Worm (Caenorhabditis elegans) whole organism, young adult: ENCODE results near the gene tbc-3.

Experiments
- B0019.2 ChIP-seq: fragments of 200-800 bp; sonication (Bioruptor generic); conservative IDR thresholded peaks from 2 replicates; pipeline ENCODE4 v1.3.6; 2022; ENCODE audit warnings: missing genetic modification reagents, missing genetic modification characterization, missing compliant biosample characterization
- B0035.1 ChIP-seq: sonication (generic microtip); optimal IDR thresholded peaks from 2 replicates; lab custom pipeline; 2016; ENCODE audit warnings: missing genetic modification characterization, mild to moderate bottlenecking, missing compliant biosample characterization, missing genotype, missing genetic modification reagents
- C17E4.6 ChIP-seq: fragments of 200-800 bp; sonication (Bioruptor generic); IDR thresholded peaks from 2 replicates; pipeline ENCODE4 v1.3.6; 2022; ENCODE audit warnings: missing genetic modification reagents, missing genetic modification characterization, missing compliant biosample characterization
- F22D6.2 ChIP-seq: sonication (generic microtip); optimal IDR thresholded peaks from 2 replicates; lab custom pipeline; 2016; ENCODE audit warnings: mild to moderate bottlenecking, missing genetic modification characterization, missing compliant biosample characterization
- F23B12.7 ChIP-seq: sonication (generic microtip); optimal IDR thresholded peaks from 2 replicates; lab custom pipeline; 2017; ENCODE audit warnings: missing genetic modification characterization, mild to moderate bottlenecking, missing compliant biosample characterization, antibody characterized with exemption, moderate library complexity; ENCODE audit not compliant: insufficient read depth
- F39B2.1 ChIP-seq: fragments of 200-800 bp; sonication (Bioruptor generic); IDR thresholded peaks from 2 replicates; pipeline ENCODE4 v1.3.6; 2022; ENCODE audit warnings: missing genetic modification reagents, missing genetic modification characterization, missing compliant biosample characterization
- F55B11.4 ChIP-seq: sonication (generic microtip); optimal IDR thresholded peaks from 2 replicates; lab custom pipeline; 2016; ENCODE audit warnings: missing compliant biosample characterization, missing genetic modification characterization, borderline replicate concordance; ENCODE audit not compliant: insufficient read depth
- K11D2.4 ChIP-seq: fragments of 200-800 bp; sonication (Bioruptor generic); IDR thresholded peaks from 2 replicates; pipeline ENCODE4 v1.3.6; 2022; ENCODE audit warnings: missing genetic modification reagents, missing genetic modification characterization, missing compliant biosample characterization
- Y79H2A.3 ChIP-seq: fragments of 200-800 bp; sonication (Bioruptor generic); conservative IDR thresholded peaks from 2 replicates; pipeline ENCODE4 v1.3.6; 2022; ENCODE audit warnings: missing genetic modification reagents, missing genetic modification characterization, missing compliant biosample characterization
- Y95B8A.8 ChIP-seq: fragments of 200-800 bp; sonication (Bioruptor generic); IDR thresholded peaks from 2 replicates; pipeline ENCODE4 v1.3.6; 2022; ENCODE audit warnings: missing genetic modification reagents, missing genetic modification characterization, missing compliant biosample characterization
- ZK185.1 ChIP-seq: sonication (generic microtip); optimal IDR thresholded peaks from 2 replicates; lab custom pipeline; 2016; ENCODE audit warnings: mild to moderate bottlenecking, missing genetic modification characterization, missing compliant biosample characterization; ENCODE audit not compliant: poor library complexity, severe bottlenecking
- akir-1 ChIP-seq: fragments of 200-800 bp; sonication (Bioruptor generic); optimal IDR thresholded peaks from 2 replicates; lab custom pipeline; 2018; ENCODE audit warnings: mild to moderate bottlenecking, missing genetic modification characterization, moderate library complexity, missing compliant biosample characterization
- ama-1 ChIP-seq, 3 experiments: fragments of 150-350 bp in 1 of 3; sonication (generic microtip) in 2 of 3; optimal IDR thresholded peaks; 2 replicates each; lab custom pipeline; 2014 to 2018; ENCODE audit warnings: missing biosample characterization in 2 of 3, missing genetic modification characterization in 2 of 3, missing genetic modification reagents in 2 of 3
- atf-7 ChIP-seq: sonication (generic microtip); optimal IDR thresholded peaks from 2 replicates; lab custom pipeline; 2017; ENCODE audit warnings: mild to moderate bottlenecking, missing genetic modification characterization, missing compliant biosample characterization
- bed-2 ChIP-seq: fragments of 200-800 bp; sonication (Bioruptor generic); IDR thresholded peaks from 2 replicates; pipeline ENCODE4 v1.3.6; 2022; ENCODE audit warnings: missing genetic modification reagents, missing genetic modification characterization, missing compliant biosample characterization
- ccch-3 ChIP-seq: fragments of 200-800 bp; sonication (Bioruptor generic); optimal IDR thresholded peaks from 2 replicates; lab custom pipeline; 2018; ENCODE audit warnings: mild to moderate bottlenecking, missing genetic modification characterization, missing compliant biosample characterization
- ceh-40 ChIP-seq: fragments of 200-800 bp; sonication (Bioruptor generic); IDR thresholded peaks from 2 replicates; pipeline ENCODE4 v1.3.6; 2022; ENCODE audit warnings: missing genetic modification characterization, missing compliant biosample characterization
- ceh-58 ChIP-seq: fragments of 200-800 bp; sonication (Bioruptor generic); IDR thresholded peaks from 2 replicates; pipeline ENCODE4 v1.3.6; 2022; ENCODE audit warnings: missing genetic modification characterization, missing compliant biosample characterization
- efl-1 ChIP-seq: fragments of 150-350 bp; optimal IDR thresholded peaks from 2 replicates; lab custom pipeline; 2014; ENCODE audit warnings: missing biosample characterization, missing genetic modification reagents, missing genetic modification characterization
- fkh-3 ChIP-seq: sonication (generic microtip); optimal IDR thresholded peaks from 2 replicates; lab custom pipeline; 2016; ENCODE audit warnings: mild to moderate bottlenecking, missing genetic modification characterization, missing compliant biosample characterization
- hsf-1 ChIP-seq: fragments of 200-800 bp; sonication (Bioruptor generic); IDR thresholded peaks from 2 replicates; pipeline ENCODE4 v1.3.6; 2022; ENCODE audit warnings: missing genetic modification reagents, missing genetic modification characterization, missing compliant biosample characterization
- let-607 ChIP-seq, 2 experiments: fragments of 200-800 bp in 1 of 2; sonication (Bioruptor generic) in 1 of 2; sonication (generic microtip) in 1 of 2; optimal IDR thresholded peaks; 2 replicates each; lab custom pipeline; 2016 to 2018; ENCODE audit warnings: mild to moderate bottlenecking in 2 of 2, missing compliant biosample characterization in 2 of 2, missing genetic modification characterization in 2 of 2, moderate library complexity in 2 of 2, missing genotype in 1 of 2
- lsl-1 ChIP-seq: fragments of 200-800 bp; sonication (Bioruptor generic); optimal IDR thresholded peaks from 2 replicates; lab custom pipeline; 2018; ENCODE audit warnings: mild to moderate bottlenecking, missing genetic modification characterization, moderate library complexity, missing compliant biosample characterization
- madf-3 ChIP-seq: fragments of 200-800 bp; sonication (Bioruptor generic); IDR thresholded peaks from 2 replicates; pipeline ENCODE4 v1.3.6; 2022; ENCODE audit warnings: missing genetic modification reagents, missing genetic modification characterization, missing compliant biosample characterization
- madf-6 ChIP-seq: fragments of 200-800 bp; sonication (Bioruptor generic); IDR thresholded peaks from 2 replicates; pipeline ENCODE4 v1.3.6; 2022; ENCODE audit warnings: missing genetic modification reagents, missing genetic modification characterization, missing compliant biosample characterization
- mes-4 ChIP-seq: sonication (generic microtip); optimal IDR thresholded peaks from 2 replicates; lab custom pipeline; 2016; ENCODE audit warnings: missing genotype, missing genetic modification characterization, missing compliant biosample characterization
- nhr-179 ChIP-seq: sonication (generic microtip); optimal IDR thresholded peaks from 2 replicates; lab custom pipeline; 2016; ENCODE audit warnings: mild to moderate bottlenecking, missing genetic modification characterization, missing compliant biosample characterization
- rcor-1 ChIP-seq: fragments of 200-800 bp; sonication (Bioruptor generic); IDR thresholded peaks from 2 replicates; pipeline ENCODE4 v1.3.6; 2022; ENCODE audit warnings: missing genetic modification reagents, missing genetic modification characterization, missing compliant biosample characterization
- repo-1 ChIP-seq: sonication (generic microtip); optimal IDR thresholded peaks from 2 replicates; lab custom pipeline; 2017; ENCODE audit warnings: mild to moderate bottlenecking, missing genetic modification characterization, missing compliant biosample characterization
- rpc-1 ChIP-seq, 2 experiments: fragments of 150-350 bp in 1 of 2; sonication (generic microtip) in 1 of 2; optimal IDR thresholded peaks; 2 replicates each; lab custom pipeline; 2014 to 2018; ENCODE audit warnings: missing biosample characterization in 1 of 2, missing genetic modification characterization in 1 of 2, missing genetic modification reagents in 1 of 2, missing genotype in 1 of 2
- snpc-1.1 ChIP-seq: sonication (generic microtip); optimal IDR thresholded peaks from 2 replicates; lab custom pipeline; 2017; ENCODE audit warnings: missing genetic modification characterization, mild to moderate bottlenecking, missing compliant biosample characterization, antibody characterized with exemption, moderate library complexity, missing genotype, missing genetic modification reagents; ENCODE audit not compliant: insufficient read depth
- somi-1 ChIP-seq: fragments of 200-800 bp; sonication (Bioruptor generic); optimal IDR thresholded peaks from 2 replicates; lab custom pipeline; 2018; ENCODE audit warnings: mild to moderate bottlenecking, missing genetic modification characterization, missing compliant biosample characterization
- unc-130 ChIP-seq: sonication (generic microtip); optimal IDR thresholded peaks from 2 replicates; lab custom pipeline; 2016; ENCODE audit warnings: missing genetic modification reagents, missing genetic modification characterization, missing compliant biosample characterization
- unc-62 ChIP-seq: fragments of 150-350 bp; optimal IDR thresholded peaks from 2 replicates; lab custom pipeline; 2014; ENCODE audit warnings: missing biosample characterization, missing genetic modification reagents, missing genetic modification characterization
- zfh-2 ChIP-seq: fragments of 200-800 bp; sonication (Bioruptor generic); conservative IDR thresholded peaks from 2 replicates; pipeline ENCODE4 v1.3.6; 2022; ENCODE audit warnings: missing genetic modification reagents, missing genetic modification characterization, missing compliant biosample characterization
- ztf-18 ChIP-seq: sonication (generic microtip); optimal IDR thresholded peaks from 2 replicates; lab custom pipeline; 2016; ENCODE audit warnings: missing genotype, mild to moderate bottlenecking, missing genetic modification characterization, missing compliant biosample characterization
- ztf-22 ChIP-seq: fragments of 200-800 bp; sonication (Bioruptor generic); optimal IDR thresholded peaks from 2 replicates; lab custom pipeline; 2018; ENCODE audit warnings: mild to moderate bottlenecking, missing genetic modification characterization, moderate library complexity, missing compliant biosample characterization
- ztf-26 ChIP-seq: sonication (generic microtip); optimal IDR thresholded peaks from 2 replicates; lab custom pipeline; 2017; ENCODE audit warnings: missing genetic modification characterization, missing compliant biosample characterization

tbc-3 gene

DNA sequence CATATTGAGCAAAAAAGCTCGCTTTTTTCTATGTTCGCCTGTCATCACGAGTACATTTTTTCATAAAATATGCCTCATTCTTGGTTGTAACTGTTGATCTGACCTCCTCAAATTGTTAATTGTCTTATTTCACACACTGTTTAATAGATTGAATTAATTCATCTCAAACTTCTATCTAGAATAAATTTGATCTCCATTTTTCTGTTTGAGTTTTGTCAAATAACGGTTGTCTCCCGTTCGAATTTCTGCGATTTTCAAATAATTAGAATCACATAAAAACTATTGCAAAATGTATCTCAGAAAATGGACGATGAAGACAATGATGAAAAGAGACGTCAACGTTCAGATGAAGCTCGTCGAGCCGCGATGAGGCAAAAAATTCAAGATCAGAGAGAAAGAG is 36.9 kb upstream of the tbc-3 start, which contains the start of gene K07F5.14:
Gene K07F5.14 (plus strand): TSS at position 301 of the 400 bp plus-strand sequence.
- TF ChIP-seq rpc-1 (optimal IDR thresholded peaks at IDR 0.05; lab: Kevin White, UChicago), result no peak
- TF ChIP-seq rpc-1 (tag; optimal IDR thresholded peaks at IDR 0.05; lab: Kevin White, UChicago), result no peak
- TF ChIP-seq madf-3 (GFP tag; lab: Robert Waterston, UW), result peak; percentile 59; the same call in 1 of the 2 replicates
- TF ChIP-seq let-607 (tag; optimal IDR thresholded peaks at IDR 0.05; lab: Kevin White, UChicago), result no peak
- peak; percentile 35; the same call in 1 of the 2 replicates for TF ChIP-seq madf-6 (GFP tag; lab: Robert Waterston, UW)
- peak; percentile 3 for TF ChIP-seq lsl-1 (GFP tag; lab: Kevin White, UChicago)
- no peak for TF ChIP-seq ZK185.1
- TF ChIP-seq rcor-1 (GFP tag; lab: Robert Waterston, UW), result no peak
- TF ChIP-seq, all 124 proteins: peak for 3

DNA sequence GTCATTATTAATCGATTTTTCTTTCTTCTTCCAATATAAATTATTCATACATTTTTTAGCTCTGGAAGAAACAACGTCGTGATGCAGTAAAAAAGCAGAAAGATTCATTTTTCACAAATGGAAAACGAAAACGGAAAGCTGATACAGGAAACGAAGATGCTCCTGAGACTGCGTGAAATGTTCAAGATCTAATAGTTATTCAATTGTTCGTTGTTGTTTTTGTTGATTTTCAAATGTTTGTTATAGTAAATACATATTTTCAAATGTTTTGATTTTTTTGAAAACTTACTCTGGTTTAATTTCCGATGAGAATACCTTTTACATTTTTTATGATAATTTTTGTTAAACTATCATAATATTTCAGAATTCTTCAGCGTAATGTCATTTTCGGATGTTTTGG is 35.0 kb upstream of the tbc-3 start, which contains the start of gene K07F5.16:
Gene K07F5.16 (plus strand): TSS at position 301 of the 400 bp plus-strand sequence.
- no peak for TF ChIP-seq F39B2.1
- no peak for TF ChIP-seq F23B12.7 (tag; lab: Kevin White, UChicago)
- TF ChIP-seq efl-1 (GFP tag; lab: Kevin White, UChicago), result no peak
- no peak for TF ChIP-seq fkh-3 (tag; lab: Kevin White, UChicago)

DNA sequence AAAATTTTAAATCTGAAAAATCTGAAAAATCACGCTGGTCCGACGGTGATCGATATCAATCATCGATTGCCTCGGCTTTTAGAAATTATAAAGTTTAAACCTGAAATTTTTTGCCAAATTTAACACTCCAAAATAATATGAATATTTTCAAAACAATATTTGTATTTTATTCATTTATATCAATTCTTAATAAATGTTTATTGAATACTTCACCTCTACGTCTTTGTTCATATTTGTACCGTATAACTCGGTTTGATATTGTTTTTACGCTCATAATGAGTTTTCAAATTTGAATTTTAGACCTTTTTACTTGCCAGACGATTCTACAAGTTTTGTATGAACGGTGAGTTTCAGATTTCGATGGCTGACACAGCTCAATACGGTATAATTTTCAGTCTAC is 34.0 kb upstream of the tbc-3 start, which contains the start of the genes K07F5.15 and K07F5.22:
Gene K07F5.15 (plus strand): TSS at position 301 of the 400 bp plus-strand sequence.
Gene K07F5.22 (plus strand): TSS at position 301 of the 400 bp plus-strand sequence.
- no peak for TF ChIP-seq ceh-58 (GFP tag; lab: Robert Waterston, UW)
- TF ChIP-seq mes-4, result no peak
- TF ChIP-seq Y79H2A.3 (GFP tag; lab: Robert Waterston, UW), result no peak
- TF ChIP-seq akir-1 (GFP tag; lab: Kevin White, UChicago), result no peak
- no peak for TF ChIP-seq ccch-3 (GFP tag; lab: Kevin White, UChicago)
- TF ChIP-seq ceh-40 (GFP tag; lab: Robert Waterston, UW), result no peak
- no peak for TF ChIP-seq hsf-1
- TF ChIP-seq F22D6.2, result no peak
- no peak for TF ChIP-seq B0035.1
- TF ChIP-seq C17E4.6 (GFP tag; lab: Robert Waterston, UW), result no peak
- TF ChIP-seq F55B11.4 (tag; lab: Kevin White, UChicago), result no peak
- no peak for TF ChIP-seq atf-7 (tag; lab: Kevin White, UChicago)
- no peak for TF ChIP-seq K11D2.4
- no peak for TF ChIP-seq madf-6 (GFP tag; lab: Robert Waterston, UW)
- TF ChIP-seq unc-130 (GFP tag; lab: Kevin White, UChicago), result no peak
- no peak for TF ChIP-seq Y95B8A.8 (GFP tag; lab: Robert Waterston, UW)
- TF ChIP-seq unc-62, result no peak
- no peak for TF ChIP-seq somi-1 (GFP tag; lab: Kevin White, UChicago)
- TF ChIP-seq F23B12.7 (tag; lab: Kevin White, UChicago), result no peak
- TF ChIP-seq nhr-179, result no peak

DNA sequence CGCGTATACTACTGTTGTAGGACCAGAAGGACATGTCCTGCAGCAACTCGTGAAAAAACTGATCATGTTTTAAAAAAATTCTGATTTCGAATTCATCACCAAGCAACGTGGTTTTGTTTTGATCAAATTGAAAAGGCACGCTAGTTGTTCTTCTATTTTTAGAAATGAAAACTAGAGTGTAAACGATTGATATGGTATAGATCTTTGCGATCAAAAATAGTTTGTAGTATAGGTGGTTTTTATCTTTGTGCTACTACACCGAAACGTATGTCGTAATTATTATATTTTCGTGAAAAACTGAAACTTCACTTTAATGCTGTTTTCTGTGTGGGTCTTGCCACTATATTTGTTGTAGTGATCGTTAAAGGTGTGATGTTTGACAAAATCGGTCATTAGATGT is 31.9 kb upstream of the tbc-3 start:
- TF ChIP-seq B0019.2 (GFP tag; lab: Robert Waterston, UW), result no peak
- no peak for TF ChIP-seq ama-1 (optimal IDR thresholded peaks at IDR 0.05; lab: Kevin White, UChicago)
- no peak for TF ChIP-seq ama-1 (GFP tag; optimal IDR thresholded peaks at IDR 0.05; lab: Kevin White, UChicago)
- no peak for TF ChIP-seq rpc-1 (optimal IDR thresholded peaks at IDR 0.05; lab: Kevin White, UChicago)
- TF ChIP-seq rpc-1 (tag; optimal IDR thresholded peaks at IDR 0.05; lab: Kevin White, UChicago), result no peak
- no peak for TF ChIP-seq bed-2 (GFP tag; lab: Robert Waterston, UW)
- no peak for TF ChIP-seq zfh-2
- TF ChIP-seq ztf-18 (tag; lab: Kevin White, UChicago), result no peak
- TF ChIP-seq ceh-58 (GFP tag; lab: Robert Waterston, UW), result no peak
- no peak for TF ChIP-seq ztf-26 (tag; lab: Kevin White, UChicago)
- no peak for TF ChIP-seq repo-1 (tag; lab: Kevin White, UChicago)
- no peak for TF ChIP-seq snpc-1.1 (tag; lab: Kevin White, UChicago)
- no peak for TF ChIP-seq F55B11.4 (tag; lab: Kevin White, UChicago)
- no peak for TF ChIP-seq Y79H2A.3 (GFP tag; lab: Robert Waterston, UW)
- TF ChIP-seq ztf-22 (GFP tag; lab: Kevin White, UChicago), result no peak
